Fruit fly (Drosophila melanogaster) whole organism, embryonic: ENCODE results near the gene egh.

ENCODE experiments used
- CG10462 ChIP-seq: fragments of 200-800 bp; sonication (Bioruptor generic); optimal IDR thresholded peaks from 2 replicates; lab custom pipeline; 2016; ENCODE audit warnings: missing biosample characterization, missing genetic modification characterization
- CG12659 ChIP-seq: fragments of 200-800 bp; sonication (Bioruptor generic); optimal IDR thresholded peaks from 3 replicates; lab custom pipeline; 2017; ENCODE audit warnings: mild to moderate bottlenecking, missing biosample characterization, missing genetic modification reagents, missing genetic modification characterization
- CG12744 ChIP-seq: fragments of 200-800 bp; sonication (Bioruptor generic); optimal IDR thresholded peaks from 2 replicates; lab custom pipeline; 2016; ENCODE audit warnings: missing biosample characterization, missing genetic modification characterization
- CG13296 ChIP-seq: fragments of 200-800 bp; sonication (Bioruptor generic); optimal IDR thresholded peaks from 3 replicates; lab custom pipeline; 2018; ENCODE audit warnings: missing biosample characterization, mild to moderate bottlenecking, missing genetic modification characterization
- CG15601 ChIP-seq: fragments of 200-800 bp; sonication (Bioruptor generic); optimal IDR thresholded peaks from 3 replicates; lab custom pipeline; 2019; ENCODE audit warnings: missing biosample characterization, mild to moderate bottlenecking, missing genetic modification characterization, moderate library complexity
- CG17186 ChIP-seq: fragments of 200-800 bp; sonication (Bioruptor generic); optimal IDR thresholded peaks from 3 replicates; lab custom pipeline; 2017; ENCODE audit warnings: missing biosample characterization, missing genetic modification reagents, missing genetic modification characterization
- CG17802 ChIP-seq: fragments of 200-800 bp; sonication (Bioruptor generic); optimal IDR thresholded peaks from 2 replicates; lab custom pipeline; 2018; ENCODE audit warnings: missing biosample characterization, mild to moderate bottlenecking, missing genetic modification characterization, moderate library complexity
- CG17912 ChIP-seq: fragments of 200-800 bp; sonication (Bioruptor generic); optimal IDR thresholded peaks from 2 replicates; lab custom pipeline; 2018; ENCODE audit warnings: missing biosample characterization, mild to moderate bottlenecking, missing genetic modification characterization
- CG18764 ChIP-seq: fragments of 200-800 bp; sonication (Bioruptor generic); optimal IDR thresholded peaks from 3 replicates; lab custom pipeline; 2016; ENCODE audit warnings: missing biosample characterization, missing genetic modification characterization
- CG2889 ChIP-seq: fragments of 200-800 bp; sonication (Bioruptor generic); IDR thresholded peaks from 3 replicates; pipeline ENCODE4 v1.3.6; 2022; ENCODE audit warnings: missing biosample characterization, missing genetic modification characterization
- CG30020 ChIP-seq: fragments of 200-800 bp; optimal IDR thresholded peaks from 2 replicates; lab custom pipeline; 2019; ENCODE audit warnings: missing biosample characterization, mild to moderate bottlenecking, missing genetic modification characterization, moderate library complexity
- CG30403 ChIP-seq: fragments of 200-800 bp; sonication (Bioruptor generic); optimal IDR thresholded peaks from 3 replicates; lab custom pipeline; 2016; ENCODE audit warnings: missing biosample characterization, missing genetic modification characterization
- CG31441 ChIP-seq: fragments of 200-800 bp; sonication (Bioruptor generic); IDR thresholded peaks from 2 replicates; pipeline ENCODE4 v1.3.6; 2022; ENCODE audit warnings: missing biosample characterization, missing genetic modification characterization
- CG42726 ChIP-seq: fragments of 200-800 bp; sonication (Bioruptor generic); IDR thresholded peaks from 2 replicates; pipeline ENCODE4 v1.3.6; 2022; ENCODE audit warnings: missing biosample characterization, missing genetic modification characterization; ENCODE audit not compliant: partially characterized antibody
- CG7372 ChIP-seq: fragments of 200-800 bp; sonication (Bioruptor generic); IDR thresholded peaks from 2 replicates; pipeline ENCODE4 v1.3.6; 2022; ENCODE audit warnings: missing biosample characterization, missing genetic modification characterization
- CG8281 ChIP-seq: fragments of 200-800 bp; sonication (Bioruptor generic); optimal IDR thresholded peaks from 2 replicates; lab custom pipeline; 2018; ENCODE audit warnings: missing biosample characterization, mild to moderate bottlenecking, missing genetic modification characterization, moderate library complexity
- CG8359 ChIP-seq: fragments of 200-800 bp; sonication (Bioruptor generic); optimal IDR thresholded peaks from 2 replicates; lab custom pipeline; 2017; ENCODE audit warnings: missing biosample characterization, mild to moderate bottlenecking, missing genetic modification characterization, borderline replicate concordance
- CG8765 ChIP-seq: fragments of 200-800 bp; sonication (Bioruptor generic); IDR thresholded peaks from 2 replicates; pipeline ENCODE4 v1.3.6; 2022; ENCODE audit warnings: missing biosample characterization, missing genetic modification characterization
- Deaf1 ChIP-seq: fragments of 200-800 bp; optimal IDR thresholded peaks from 3 replicates; lab custom pipeline; 2019; ENCODE audit warnings: missing biosample characterization, mild to moderate bottlenecking, missing genetic modification characterization, moderate library complexity
- Elba2 ChIP-seq: fragments of 200-800 bp; sonication (Bioruptor generic); optimal IDR thresholded peaks from 3 replicates; lab custom pipeline; 2016; ENCODE audit warnings: missing biosample characterization, missing genetic modification characterization
- HHEX ChIP-seq: fragments of 200-800 bp; sonication (Bioruptor generic); optimal IDR thresholded peaks from 3 replicates; lab custom pipeline; 2017; ENCODE audit warnings: missing biosample characterization, mild to moderate bottlenecking, missing genetic modification characterization, missing genetic modification reagents
- Lhr ChIP-seq: fragments of 200-800 bp; sonication (Bioruptor generic); optimal IDR thresholded peaks from 3 replicates; lab custom pipeline; 2017; ENCODE audit warnings: mild to moderate bottlenecking, missing biosample characterization, missing genetic modification reagents, missing genetic modification characterization
- MBD-R2 ChIP-seq: fragments of 200-800 bp; sonication (Bioruptor generic); IDR thresholded peaks from 2 replicates; pipeline ENCODE4 v1.3.6; 2022; ENCODE audit warnings: missing biosample characterization, missing genetic modification characterization
- MTF-1 ChIP-seq: fragments of 200-800 bp; sonication (Bioruptor generic); optimal IDR thresholded peaks from 2 replicates; lab custom pipeline; 2018; ENCODE audit warnings: missing biosample characterization, mild to moderate bottlenecking, missing genetic modification characterization, borderline replicate concordance
- Optix ChIP-seq: fragments of 200-800 bp; sonication (Bioruptor generic); IDR thresholded peaks from 3 replicates; pipeline ENCODE4 v1.3.6; 2022; ENCODE audit warnings: missing biosample characterization, missing genetic modification characterization
- Spps ChIP-seq: fragments of 200-800 bp; sonication (Bioruptor generic); optimal IDR thresholded peaks from 2 replicates; lab custom pipeline; 2018; ENCODE audit warnings: missing biosample characterization, mild to moderate bottlenecking, missing genetic modification characterization
- Sry-β ChIP-seq: fragments of 200-800 bp; sonication (Bioruptor generic); optimal IDR thresholded peaks from 2 replicates; lab custom pipeline; 2018; ENCODE audit warnings: missing biosample characterization, mild to moderate bottlenecking, missing genetic modification characterization, moderate library complexity
- Tbp ChIP-seq: fragments of >200 bp; optimal IDR thresholded peaks from 2 replicates; lab custom pipeline; 2018; ENCODE audit warnings: missing biosample characterization, missing genetic modification characterization
- esg ChIP-seq: fragments of 200-800 bp; sonication (Bioruptor generic); conservative IDR thresholded peaks from 2 replicates; pipeline ENCODE4 v1.3.6; 2022; ENCODE audit warnings: missing biosample characterization, missing genetic modification characterization
- gce ChIP-seq: fragments of 200-800 bp; sonication (Bioruptor generic); IDR thresholded peaks from 3 replicates; pipeline ENCODE4 v1.3.6; 2022; ENCODE audit warnings: missing biosample characterization, missing genetic modification characterization
- hbn ChIP-seq: fragments of 200-800 bp; sonication (Bioruptor generic); IDR thresholded peaks from 2 replicates; pipeline ENCODE4 v1.3.6; 2022; ENCODE audit warnings: missing biosample characterization, missing genetic modification characterization; ENCODE audit not compliant: partially characterized antibody
- inv ChIP-seq: fragments of 200-800 bp; sonication (Bioruptor generic); IDR thresholded peaks from 2 replicates; pipeline ENCODE4 v1.3.6; 2022; ENCODE audit warnings: missing biosample characterization, missing genetic modification characterization; ENCODE audit not compliant: partially characterized antibody
- jing ChIP-seq: fragments of 200-800 bp; sonication (Bioruptor generic); optimal IDR thresholded peaks from 2 replicates; lab custom pipeline; 2018; ENCODE audit warnings: missing biosample characterization, mild to moderate bottlenecking, missing genetic modification characterization
- kah ChIP-seq: fragments of 200-800 bp; sonication (Bioruptor generic); optimal IDR thresholded peaks from 2 replicates; lab custom pipeline; 2018; ENCODE audit warnings: missing biosample characterization, mild to moderate bottlenecking, missing genetic modification characterization
- lola ChIP-seq, 3 experiments: fragments of >200 bp in 2 of 3; fragments of 200-800 bp in 1 of 3; sonication (Bioruptor generic) in 1 of 3; optimal IDR thresholded peaks; 2 replicates each; lab custom pipeline; 2017 to 2019; ENCODE audit warnings: missing biosample characterization in 3 of 3, missing genetic modification characterization in 3 of 3, mild to moderate bottlenecking in 1 of 3, moderate library complexity in 1 of 3
- luna ChIP-seq: fragments of 200-800 bp; sonication (Bioruptor generic); optimal IDR thresholded peaks from 2 replicates; lab custom pipeline; 2016; ENCODE audit warnings: missing biosample characterization, missing genetic modification characterization
- pb ChIP-seq: fragments of 200-800 bp; sonication (Bioruptor generic); optimal IDR thresholded peaks from 3 replicates; lab custom pipeline; 2016; ENCODE audit warnings: missing biosample characterization, missing genetic modification characterization
- pita ChIP-seq: fragments of 200-800 bp; sonication (Bioruptor generic); optimal IDR thresholded peaks from 2 replicates; lab custom pipeline; 2017; ENCODE audit warnings: missing biosample characterization, mild to moderate bottlenecking, missing genetic modification characterization
- run ChIP-seq: fragments of 200-800 bp; sonication (Bioruptor generic); optimal IDR thresholded peaks from 3 replicates; lab custom pipeline; 2018; ENCODE audit warnings: missing biosample characterization, mild to moderate bottlenecking, missing genetic modification characterization
- sim ChIP-seq: fragments of 200-800 bp; sonication (Bioruptor generic); IDR thresholded peaks from 2 replicates; pipeline ENCODE4 v1.3.6; 2022; ENCODE audit warnings: missing biosample characterization, missing genetic modification characterization
- sr ChIP-seq: fragments of 200-800 bp; sonication (Bioruptor generic); IDR thresholded peaks from 3 replicates; pipeline ENCODE4 v1.3.6; 2022; ENCODE audit warnings: missing biosample characterization, missing genetic modification characterization
- stc ChIP-seq: fragments of 200-800 bp; sonication (Bioruptor generic); IDR thresholded peaks from 2 replicates; pipeline ENCODE4 v1.3.6; 2022; ENCODE audit warnings: missing biosample characterization, missing genetic modification characterization
- tap ChIP-seq: fragments of 200-800 bp; optimal IDR thresholded peaks from 3 replicates; lab custom pipeline; 2019; ENCODE audit warnings: missing biosample characterization, mild to moderate bottlenecking, missing genetic modification characterization, moderate library complexity
- twi ChIP-seq: fragments of 200-800 bp; optimal IDR thresholded peaks from 2 replicates; lab custom pipeline; 2019; ENCODE audit warnings: missing biosample characterization, mild to moderate bottlenecking, missing genetic modification characterization, moderate library complexity
- unpg ChIP-seq: fragments of 200-800 bp; sonication (Bioruptor generic); optimal IDR thresholded peaks from 3 replicates; lab custom pipeline; 2018; ENCODE audit warnings: missing biosample characterization, mild to moderate bottlenecking, missing genetic modification characterization, moderate library complexity
- usp ChIP-seq: fragments of >200 bp; optimal IDR thresholded peaks from 2 replicates; lab custom pipeline; 2017; ENCODE audit warnings: missing biosample characterization, missing genetic modification characterization
- vnd ChIP-seq: fragments of 200-800 bp; sonication (Bioruptor generic); IDR thresholded peaks from 3 replicates; pipeline ENCODE4 v1.3.6; 2022; ENCODE audit warnings: missing biosample characterization, missing genetic modification characterization; ENCODE audit not compliant: partially characterized antibody
- vvl ChIP-seq: fragments of 200-800 bp; sonication (Bioruptor generic); IDR thresholded peaks from 2 replicates; pipeline ENCODE4 v1.3.6; 2022; ENCODE audit warnings: missing biosample characterization, missing genetic modification characterization

The egh gene

DNA sequence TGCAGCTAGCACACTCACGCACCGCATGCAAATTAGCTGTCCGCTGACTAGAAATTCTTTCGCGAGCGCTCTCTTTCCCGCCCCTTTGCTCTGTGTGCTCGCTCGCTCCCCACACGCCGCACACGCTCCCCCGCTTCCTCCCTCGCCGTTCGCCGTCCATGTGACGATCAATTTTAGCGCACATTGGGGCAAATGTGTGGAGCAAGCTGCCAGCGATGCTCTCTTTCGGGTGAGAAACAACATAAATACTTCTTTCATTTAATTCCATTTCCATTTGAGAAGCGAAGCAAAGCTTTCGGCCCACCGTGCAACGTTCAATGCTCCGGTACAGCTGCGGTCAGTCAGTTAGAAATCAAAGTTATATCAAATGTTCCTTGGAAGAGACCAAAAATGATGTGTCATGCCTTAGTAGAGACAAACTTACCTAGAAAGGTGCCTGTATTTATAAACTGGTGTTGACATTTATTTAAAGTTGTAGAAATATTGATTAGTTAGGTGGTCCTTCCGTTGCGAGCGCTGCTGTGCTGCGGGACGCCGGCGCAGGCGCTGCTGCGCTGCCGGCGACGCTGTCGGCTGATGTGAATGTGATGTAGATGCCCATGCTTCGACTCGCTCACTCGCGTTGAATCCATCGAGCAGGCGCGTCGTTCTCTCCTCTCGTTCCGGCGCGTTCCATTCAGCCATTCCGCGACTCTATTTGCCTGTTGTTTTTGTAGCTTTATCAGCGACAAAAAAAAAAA is 57.9 kb downstream of the egh start (continued):
- TF ChIP-seq CG7372 (GFP tag; lab: Robert Waterston, UW) (peak; percentile 92), CG2889 (GFP tag; lab: Robert Waterston, UW) (peak; percentile 93), kah (GFP tag; lab: Kevin White, UChicago) (peak; percentile 92), luna (peak; percentile 90), vnd (GFP tag; lab: Robert Waterston, UW) (peak; percentile 55), CG17912 (peak; percentile 76), twi (tag; lab: Kevin White, UChicago) (peak; percentile 89), pb (peak; percentile 94), CG12659 (peak; percentile 99), CG12744 (GFP tag; lab: Kevin White, UChicago) (peak; percentile 97), run (tag; lab: Kevin White, UChicago) (peak; percentile 94), gce (GFP tag; lab: Robert Waterston, UW) (peak; percentile 93), jing (peak; percentile 97), Elba2 (GFP tag; lab: Kevin White, UChicago) (no peak), MTF-1 (GFP tag; lab: Kevin White, UChicago) (peak; percentile 88), CG17802 (tag; lab: Kevin White, UChicago) (peak; percentile 85), tap (tag; lab: Kevin White, UChicago) (peak; percentile 95), CG31441 (GFP tag; lab: Robert Waterston, UW) (peak; percentile 97), inv (GFP tag; lab: Robert Waterston, UW) (peak; percentile 46; the same call in 1 of the 2 replicates), vvl (GFP tag; lab: Robert Waterston, UW) (peak; percentile 98), HHEX (GFP tag; lab: Kevin White, UChicago) (peak; percentile 98), lola (GFP tag; optimal IDR thresholded peaks at IDR 0.05; lab: Kevin White, UChicago) (peak in 1 of 3 experiments; percentile 95), Optix (peak; percentile 96), MBD-R2 (GFP tag; lab: Robert Waterston, UW) (peak; percentile 92), CG17186 (peak; percentile 84), CG18764 (GFP tag; lab: Kevin White, UChicago) (peak; percentile 91), esg (GFP tag; lab: Robert Waterston, UW) (peak; percentile 96), CG8281 (tag; lab: Kevin White, UChicago) (peak; percentile 86), usp (no peak), Spps (tag; lab: Kevin White, UChicago) (peak; percentile 86), unpg (GFP tag; lab: Kevin White, UChicago) (peak; percentile 98), CG30020 (peak; percentile 75), sim (peak; percentile 70; the same call in 1 of the 2 replicates), Tbp (GFP tag; lab: Kevin White, UChicago) (no peak), CG15601 (peak; percentile 97), Lhr (GFP tag; lab: Kevin White, UChicago) (peak; percentile 87), pita (GFP tag; lab: Kevin White, UChicago) (no peak), stc (GFP tag; lab: Robert Waterston, UW) (peak; percentile 96), hbn (GFP tag; lab: Robert Waterston, UW) (no peak), CG8765 (GFP tag; lab: Robert Waterston, UW) (peak; percentile 73; the same call in 1 of the 2 replicates), CG10462 (GFP tag; lab: Kevin White, UChicago) (peak; percentile 93), sr (GFP tag; lab: Robert Waterston, UW) (peak; percentile 75), CG8359 (GFP tag; lab: Kevin White, UChicago) (peak; percentile 89), Deaf1 (tag; lab: Kevin White, UChicago) (peak; percentile 83), CG42726 (GFP tag; lab: Robert Waterston, UW) (peak; percentile 22; the same call in 1 of the 2 replicates), Sry-β (peak; percentile 61), CG30403 (GFP tag; lab: Kevin White, UChicago) (peak; percentile 98), CG13296 (GFP tag; lab: Kevin White, UChicago) (peak; percentile 96)
